Worm (Caenorhabditis elegans) whole organism, L2 larva: Measurements from ENCODE around the gene K09D9.14.

Experiments
- alr-1 ChIP-seq: fragments of 150-350 bp; optimal IDR thresholded peaks from 2 replicates; lab custom pipeline; 2014; ENCODE audit warnings: missing biosample characterization, missing genetic modification characterization
- aly-2 ChIP-seq: fragments of 150-350 bp; optimal IDR thresholded peaks from 2 replicates; lab custom pipeline; 2014; ENCODE audit warnings: missing biosample characterization, missing genetic modification characterization
- blmp-1 ChIP-seq: sonication (generic microtip); optimal IDR thresholded peaks from 2 replicates; lab custom pipeline; 2017; ENCODE audit warnings: missing genetic modification characterization, mild to moderate bottlenecking, missing compliant biosample characterization, antibody characterized with exemption, moderate library complexity; ENCODE audit not compliant: insufficient read depth
- elt-1 ChIP-seq: fragments of 150-350 bp; optimal IDR thresholded peaks from 2 replicates; lab custom pipeline; 2014; ENCODE audit warnings: missing biosample characterization, missing genetic modification characterization
- fos-1 ChIP-seq: fragments of 150-350 bp; optimal IDR thresholded peaks from 2 replicates; lab custom pipeline; 2014; ENCODE audit warnings: missing biosample characterization, missing genetic modification characterization
- lin-13 ChIP-seq: fragments of 150-350 bp; optimal IDR thresholded peaks from 2 replicates; lab custom pipeline; 2014; ENCODE audit warnings: missing biosample characterization, missing genetic modification reagents, missing genetic modification characterization
- lsy-2 ChIP-seq, 2 experiments: fragments of 150-350 bp in 1 of 2; sonication (generic microtip) in 1 of 2; optimal IDR thresholded peaks; 2 replicates each; lab custom pipeline; 2014 to 2017; ENCODE audit warnings: missing biosample characterization in 2 of 2, missing genetic modification characterization in 2 of 2
- mab-5 ChIP-seq: fragments of 150-350 bp; optimal IDR thresholded peaks from 2 replicates; lab custom pipeline; 2014; ENCODE audit warnings: missing biosample characterization, missing genetic modification characterization
- nhr-6 ChIP-seq: fragments of 150-350 bp; optimal IDR thresholded peaks from 2 replicates; lab custom pipeline; 2014; ENCODE audit warnings: missing biosample characterization, missing genetic modification characterization
- sem-4 ChIP-seq: fragments of 150-350 bp; optimal IDR thresholded peaks from 2 replicates; lab custom pipeline; 2014; ENCODE audit warnings: missing biosample characterization, missing genetic modification reagents, missing genetic modification characterization
- sma-9 ChIP-seq, 2 experiments: fragments of 150-350 bp in 1 of 2; sonication (generic microtip) in 1 of 2; optimal IDR thresholded peaks; 2 replicates each; lab custom pipeline; 2014 to 2016; ENCODE audit warnings: missing genetic modification characterization in 2 of 2, mild to moderate bottlenecking in 1 of 2, missing biosample characterization in 1 of 2, missing compliant biosample characterization in 1 of 2, missing genetic modification reagents in 1 of 2, moderate library complexity in 1 of 2
- snpc-4 ChIP-seq: fragments of 150-350 bp; optimal IDR thresholded peaks from 2 replicates; lab custom pipeline; 2014; ENCODE audit warnings: missing biosample characterization, missing genetic modification characterization

- TF ChIP-seq nhr-6 (no peak), fos-1 (tag; lab: Kevin White, UChicago) (no peak), snpc-4 (tag; lab: Kevin White, UChicago) (no peak), aly-2 (tag; lab: Kevin White, UChicago) (no peak), blmp-1 (tag; lab: Kevin White, UChicago) (no peak), lsy-2 (tag; optimal IDR thresholded peaks at IDR 0.05; lab: Kevin White, UChicago) (no peak), sma-9 (GFP tag; optimal IDR thresholded peaks at IDR 0.05; lab: Kevin White, UChicago) (peak; percentile 33), sma-9 (tag; optimal IDR thresholded peaks at IDR 0.05; lab: Kevin White, UChicago) (no peak), alr-1 (tag; lab: Kevin White, UChicago) (no peak), sem-4 (tag; lab: Kevin White, UChicago) (no peak), lin-13 (no peak), elt-1 (tag; lab: Kevin White, UChicago) (no peak), mab-5 (tag; lab: Kevin White, UChicago) (no peak)
These were observed 41.3 kb downstream of the K09D9.14 start for ce11 chrV:3980228-3980933.
